Worm (Caenorhabditis elegans) whole organism, L2 larva: Measurements from ENCODE around the gene F49E12.10.

Experiments
- F13H6.1 ChIP-seq: sonication (generic microtip); optimal IDR thresholded peaks from 2 replicates; lab custom pipeline; 2016; ENCODE audit warnings: missing genetic modification characterization, missing compliant biosample characterization
- R02D3.7 ChIP-seq: fragments of 150-350 bp; optimal IDR thresholded peaks from 2 replicates; lab custom pipeline; 2014; ENCODE audit warnings: missing biosample characterization, missing genetic modification characterization
- Y55F3AM.14 ChIP-seq: fragments of 200-800 bp; sonication (Bioruptor generic); optimal IDR thresholded peaks from 2 replicates; lab custom pipeline; 2018; ENCODE audit warnings: mild to moderate bottlenecking, missing genetic modification characterization, missing compliant biosample characterization
- ZK546.5 ChIP-seq: sonication (generic microtip); optimal IDR thresholded peaks from 2 replicates; lab custom pipeline; 2017; ENCODE audit warnings: missing biosample characterization, missing genetic modification characterization
- alr-1 ChIP-seq: fragments of 150-350 bp; optimal IDR thresholded peaks from 2 replicates; lab custom pipeline; 2014; ENCODE audit warnings: missing biosample characterization, missing genetic modification characterization
- aly-2 ChIP-seq: fragments of 150-350 bp; optimal IDR thresholded peaks from 2 replicates; lab custom pipeline; 2014; ENCODE audit warnings: missing biosample characterization, missing genetic modification characterization
- ama-1 ChIP-seq: fragments of 150-350 bp; optimal IDR thresholded peaks from 2 replicates; lab custom pipeline; 2018; ENCODE audit warnings: inconsistent platforms
- blmp-1 ChIP-seq: sonication (generic microtip); optimal IDR thresholded peaks from 2 replicates; lab custom pipeline; 2017; ENCODE audit warnings: missing genetic modification characterization, mild to moderate bottlenecking, missing compliant biosample characterization, antibody characterized with exemption, moderate library complexity; ENCODE audit not compliant: insufficient read depth
- ceh-16 ChIP-seq: fragments of 150-350 bp; optimal IDR thresholded peaks from 2 replicates; lab custom pipeline; 2014; ENCODE audit warnings: missing biosample characterization, missing genetic modification characterization
- ceh-82 ChIP-seq: fragments of 150-350 bp; optimal IDR thresholded peaks from 2 replicates; lab custom pipeline; 2014; ENCODE audit warnings: missing biosample characterization, missing genetic modification characterization
- crh-2 ChIP-seq: sonication (generic microtip); optimal IDR thresholded peaks from 2 replicates; lab custom pipeline; 2017; ENCODE audit warnings: missing biosample characterization, missing genetic modification characterization
- dmd-4 ChIP-seq: sonication (generic microtip); optimal IDR thresholded peaks from 2 replicates; lab custom pipeline; 2017; ENCODE audit warnings: missing biosample characterization, missing genetic modification characterization
- egl-27 ChIP-seq: sonication (generic microtip); optimal IDR thresholded peaks from 3 replicates; lab custom pipeline; 2017; ENCODE audit warnings: missing biosample characterization, missing genetic modification reagents, missing genetic modification characterization
- elt-1 ChIP-seq: fragments of 150-350 bp; optimal IDR thresholded peaks from 2 replicates; lab custom pipeline; 2014; ENCODE audit warnings: missing biosample characterization, missing genetic modification characterization
- elt-3 ChIP-seq: sonication (generic microtip); optimal IDR thresholded peaks from 2 replicates; lab custom pipeline; 2017; ENCODE audit warnings: missing biosample characterization, missing genetic modification characterization
- fos-1 ChIP-seq: fragments of 150-350 bp; optimal IDR thresholded peaks from 2 replicates; lab custom pipeline; 2014; ENCODE audit warnings: missing biosample characterization, missing genetic modification characterization
- gmeb-1 ChIP-seq: fragments of 150-350 bp; optimal IDR thresholded peaks from 2 replicates; lab custom pipeline; 2014; ENCODE audit warnings: missing biosample characterization, missing genetic modification characterization
- lin-11 ChIP-seq: fragments of 150-350 bp; sonication (generic microtip); optimal IDR thresholded peaks from 2 replicates; lab custom pipeline; 2014; ENCODE audit warnings: missing biosample characterization, missing genetic modification characterization, inconsistent platforms, mixed read lengths
- lin-13 ChIP-seq: fragments of 150-350 bp; optimal IDR thresholded peaks from 2 replicates; lab custom pipeline; 2014; ENCODE audit warnings: missing biosample characterization, missing genetic modification reagents, missing genetic modification characterization
- lsy-2 ChIP-seq, 2 experiments: fragments of 150-350 bp in 1 of 2; sonication (generic microtip) in 1 of 2; optimal IDR thresholded peaks; 2 replicates each; lab custom pipeline; 2014 to 2017; ENCODE audit warnings: missing biosample characterization in 2 of 2, missing genetic modification characterization in 2 of 2
- mab-5 ChIP-seq: fragments of 150-350 bp; optimal IDR thresholded peaks from 2 replicates; lab custom pipeline; 2014; ENCODE audit warnings: missing biosample characterization, missing genetic modification characterization
- mbf-1 ChIP-seq: sonication (generic microtip); optimal IDR thresholded peaks from 2 replicates; lab custom pipeline; 2017; ENCODE audit warnings: missing biosample characterization, missing genetic modification characterization
- nhr-10 ChIP-seq: sonication (generic microtip); optimal IDR thresholded peaks from 2 replicates; lab custom pipeline; 2017; ENCODE audit warnings: missing biosample characterization, missing genetic modification characterization
- nhr-11 ChIP-seq: fragments of 150-350 bp; optimal IDR thresholded peaks from 2 replicates; lab custom pipeline; 2014; ENCODE audit warnings: missing biosample characterization, missing genetic modification characterization
- nhr-12 ChIP-seq: fragments of 150-350 bp; optimal IDR thresholded peaks from 2 replicates; lab custom pipeline; 2014; ENCODE audit warnings: missing biosample characterization, missing genetic modification characterization
- nhr-129 ChIP-seq: fragments of 150-350 bp; optimal IDR thresholded peaks from 2 replicates; lab custom pipeline; 2014; ENCODE audit warnings: missing biosample characterization, missing genetic modification characterization
- nhr-21 ChIP-seq: fragments of 150-350 bp; optimal IDR thresholded peaks from 2 replicates; lab custom pipeline; 2014; ENCODE audit warnings: missing biosample characterization, missing genetic modification characterization
- nhr-23 ChIP-seq: fragments of 150-350 bp; optimal IDR thresholded peaks from 2 replicates; lab custom pipeline; 2014; ENCODE audit warnings: missing biosample characterization, missing genetic modification reagents, missing genetic modification characterization
- nhr-237 ChIP-seq: fragments of 150-350 bp; optimal IDR thresholded peaks from 2 replicates; lab custom pipeline; 2014; ENCODE audit warnings: missing biosample characterization, missing genetic modification characterization
- nhr-25 ChIP-seq: fragments of 150-350 bp; sonication (generic microtip); optimal IDR thresholded peaks from 3 replicates; lab custom pipeline; 2014; ENCODE audit warnings: missing biosample characterization, missing genetic modification characterization
- nhr-6 ChIP-seq: fragments of 150-350 bp; optimal IDR thresholded peaks from 2 replicates; lab custom pipeline; 2014; ENCODE audit warnings: missing biosample characterization, missing genetic modification characterization
- peb-1 ChIP-seq: fragments of 150-350 bp; optimal IDR thresholded peaks from 2 replicates; lab custom pipeline; 2014; ENCODE audit warnings: missing biosample characterization, missing genetic modification characterization
- sem-4 ChIP-seq: fragments of 150-350 bp; optimal IDR thresholded peaks from 2 replicates; lab custom pipeline; 2014; ENCODE audit warnings: missing biosample characterization, missing genetic modification reagents, missing genetic modification characterization
- skn-1 ChIP-seq: sonication (generic microtip); optimal IDR thresholded peaks from 2 replicates; lab custom pipeline; 2017; ENCODE audit warnings: missing biosample characterization, missing genetic modification characterization
- sma-3 ChIP-seq: sonication (generic microtip); optimal IDR thresholded peaks from 2 replicates; lab custom pipeline; 2016; ENCODE audit warnings: missing genetic modification reagents, missing genetic modification characterization, missing compliant biosample characterization
- sma-9 ChIP-seq, 2 experiments: fragments of 150-350 bp in 1 of 2; sonication (generic microtip) in 1 of 2; optimal IDR thresholded peaks; 2 replicates each; lab custom pipeline; 2014 to 2016; ENCODE audit warnings: missing genetic modification characterization in 2 of 2, mild to moderate bottlenecking in 1 of 2, missing biosample characterization in 1 of 2, missing compliant biosample characterization in 1 of 2, missing genetic modification reagents in 1 of 2, moderate library complexity in 1 of 2
- snpc-4 ChIP-seq: fragments of 150-350 bp; optimal IDR thresholded peaks from 2 replicates; lab custom pipeline; 2014; ENCODE audit warnings: missing biosample characterization, missing genetic modification characterization
- unc-39 ChIP-seq: fragments of 150-350 bp; optimal IDR thresholded peaks from 2 replicates; lab custom pipeline; 2014; ENCODE audit warnings: missing biosample characterization, missing genetic modification characterization
- unc-55 ChIP-seq: fragments of 150-350 bp; sonication (generic microtip); optimal IDR thresholded peaks from 3 replicates; lab custom pipeline; 2014; ENCODE audit warnings: missing biosample characterization, missing genetic modification reagents, missing genetic modification characterization
- unc-62 ChIP-seq: fragments of 150-350 bp; optimal IDR thresholded peaks from 2 replicates; lab custom pipeline; 2014; ENCODE audit warnings: missing biosample characterization, missing genetic modification reagents, missing genetic modification characterization
- zag-1 ChIP-seq: fragments of 150-350 bp; optimal IDR thresholded peaks from 2 replicates; lab custom pipeline; 2014; ENCODE audit warnings: missing biosample characterization, missing genetic modification characterization
- ztf-1 ChIP-seq: fragments of 200-800 bp; sonication (Bioruptor generic); conservative IDR thresholded peaks from 2 replicates; pipeline ENCODE4 v1.3.6; 2022; ENCODE audit warnings: missing genetic modification characterization, missing compliant biosample characterization
- ztf-11 ChIP-seq: sonication (generic microtip); optimal IDR thresholded peaks from 2 replicates; lab custom pipeline; 2017; ENCODE audit warnings: missing biosample characterization, missing genetic modification characterization
- ztf-4 ChIP-seq: fragments of 150-350 bp; optimal IDR thresholded peaks from 2 replicates; lab custom pipeline; 2014; ENCODE audit warnings: missing biosample characterization, missing genetic modification characterization

Gene F49E12.10

DNA sequence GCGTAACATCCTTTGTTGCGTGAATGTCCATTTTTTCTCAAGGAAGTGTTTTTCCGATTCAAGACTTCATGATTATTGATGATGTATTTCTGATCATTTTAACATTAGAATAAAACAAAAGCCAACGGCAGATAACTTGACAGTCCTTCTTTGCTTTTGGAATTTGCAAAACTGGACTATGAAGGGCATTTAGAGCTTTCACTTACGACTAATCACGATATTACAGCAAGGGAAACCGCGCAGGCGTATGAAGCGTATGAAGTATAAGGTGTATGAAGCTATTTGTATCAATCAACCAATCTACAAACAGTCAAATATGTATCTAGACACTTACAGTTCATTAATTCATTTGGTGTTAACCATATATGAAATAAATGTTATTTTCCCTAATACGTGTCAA is 13.1 kb upstream of the F49E12.10 start:
- TF ChIP-seq Y55F3AM.14 (GFP tag; lab: Kevin White, UChicago): no peak
- TF ChIP-seq snpc-4 (tag; lab: Kevin White, UChicago): no peak
- TF ChIP-seq gmeb-1 (tag; lab: Kevin White, UChicago): no peak
- TF ChIP-seq nhr-237 (tag; lab: Kevin White, UChicago): no peak
- TF ChIP-seq sma-3 (GFP tag; lab: Kevin White, UChicago): no peak
- TF ChIP-seq sem-4: no peak
- no peak for TF ChIP-seq elt-3 (tag; lab: Kevin White, UChicago)
- no peak for TF ChIP-seq mab-5 (tag; lab: Kevin White, UChicago)
- no peak for TF ChIP-seq unc-55 (GFP tag; lab: Kevin White, UChicago)
- TF ChIP-seq fos-1: no peak
- TF ChIP-seq lsy-2 (tag; optimal IDR thresholded peaks at IDR 0.05; lab: Kevin White, UChicago): no peak
- no peak for TF ChIP-seq ama-1 (lab: Kevin White, UChicago)
- no peak for TF ChIP-seq ceh-82
- no peak for TF ChIP-seq ztf-11 (tag; lab: Kevin White, UChicago)
- no peak for TF ChIP-seq peb-1 (tag; lab: Kevin White, UChicago)
- no peak for TF ChIP-seq aly-2 (tag; lab: Kevin White, UChicago)
- no peak for TF ChIP-seq sma-9 (GFP tag; optimal IDR thresholded peaks at IDR 0.05; lab: Kevin White, UChicago)
- no peak for TF ChIP-seq sma-9 (tag; optimal IDR thresholded peaks at IDR 0.05; lab: Kevin White, UChicago)

DNA sequence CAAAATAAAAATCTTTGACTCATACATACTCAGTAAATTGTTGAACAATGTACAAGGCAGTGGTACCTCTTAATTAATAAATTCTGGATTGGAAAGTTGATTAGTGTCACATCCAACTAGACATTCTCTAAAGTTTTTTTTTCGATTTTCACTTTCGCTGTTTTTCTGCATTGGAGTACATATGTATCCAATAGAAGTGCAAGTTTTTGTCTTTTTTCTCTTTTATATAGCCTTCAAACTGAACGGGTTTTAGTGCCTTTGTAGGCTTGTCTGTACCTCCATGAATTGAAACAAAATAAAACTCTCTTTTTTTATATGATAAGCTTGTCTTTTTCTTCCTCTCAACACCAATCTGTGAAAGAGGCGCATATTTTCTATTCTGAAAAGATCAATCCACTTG is 10.7 kb upstream of the F49E12.10 start:
- no peak for TF ChIP-seq aly-2 (tag; lab: Kevin White, UChicago)
- no peak for TF ChIP-seq mab-5 (tag; lab: Kevin White, UChicago)
- TF ChIP-seq fos-1: no peak
- TF ChIP-seq sem-4: no peak
- TF ChIP-seq F13H6.1 (tag; lab: Kevin White, UChicago): no peak
- peak; percentile 77 for TF ChIP-seq blmp-1 (tag; lab: Kevin White, UChicago)
- no peak for TF ChIP-seq nhr-6
- TF ChIP-seq ceh-82: no peak

DNA sequence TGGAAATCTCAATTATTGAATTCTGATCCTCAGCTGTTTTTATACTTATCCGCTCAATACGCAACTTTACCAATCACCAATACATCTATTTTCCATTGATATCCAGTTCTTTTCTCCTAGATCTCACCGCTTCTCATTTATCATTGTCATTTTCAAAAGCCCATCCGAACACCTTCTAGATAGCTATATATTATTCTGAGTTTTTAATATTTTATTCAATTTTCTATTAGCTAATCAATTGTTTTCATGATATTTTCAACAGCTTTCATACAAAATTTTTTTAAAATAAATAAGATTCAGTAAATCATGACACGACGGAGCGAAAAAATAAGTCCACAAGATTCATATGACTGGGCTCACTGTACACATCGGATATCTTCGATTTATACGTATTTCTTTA is 9.7 kb upstream of the F49E12.10 start, which contains the start of gene F49E12.12:
Gene F49E12.12 (plus strand): TSS at position 301 of the 400 bp plus-strand sequence.
- no peak for TF ChIP-seq nhr-237 (tag; lab: Kevin White, UChicago)
- TF ChIP-seq unc-39: no peak
- no peak for TF ChIP-seq ceh-16 (tag; lab: Kevin White, UChicago)
- no peak for TF ChIP-seq gmeb-1 (tag; lab: Kevin White, UChicago)
- TF ChIP-seq mbf-1 (tag; lab: Kevin White, UChicago): no peak
- TF ChIP-seq nhr-129 (tag; lab: Kevin White, UChicago): no peak
- TF ChIP-seq ama-1 (lab: Kevin White, UChicago): no peak
- no peak for TF ChIP-seq unc-55 (GFP tag; lab: Kevin White, UChicago)
- no peak for TF ChIP-seq unc-62 (GFP tag; lab: Kevin White, UChicago)
- no peak for TF ChIP-seq lsy-2 (tag; optimal IDR thresholded peaks at IDR 0.05; lab: Kevin White, UChicago)
- TF ChIP-seq zag-1 (tag; lab: Kevin White, UChicago): no peak
- no peak for TF ChIP-seq aly-2 (tag; lab: Kevin White, UChicago)
- no peak for TF ChIP-seq fos-1

DNA sequence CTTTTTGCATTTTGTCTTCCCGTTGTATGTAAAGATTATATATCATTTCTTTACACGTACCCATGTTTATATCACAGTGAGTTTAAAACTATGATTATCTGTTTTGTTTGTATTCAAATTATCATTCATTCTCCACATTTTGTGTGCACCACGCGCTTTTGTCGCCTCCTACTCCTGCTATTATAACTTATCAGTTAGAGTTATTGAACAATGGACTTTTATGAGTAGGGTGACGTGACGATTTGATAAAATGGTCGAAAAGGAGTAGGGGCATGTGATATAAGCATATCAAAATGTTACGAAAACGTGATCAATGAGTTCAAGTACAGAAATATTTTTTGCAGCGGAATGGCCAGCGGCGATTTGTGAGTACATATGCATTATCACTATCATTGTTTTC is 8.0 kb upstream of the F49E12.10 start:
- TF ChIP-seq nhr-23 (no peak), alr-1 (tag; lab: Kevin White, UChicago) (no peak), dmd-4 (tag; lab: Kevin White, UChicago) (no peak), nhr-10 (tag; lab: Kevin White, UChicago) (no peak), lin-11 (no peak), F13H6.1 (tag; lab: Kevin White, UChicago) (peak; percentile 70), sem-4 (no peak), zag-1 (tag; lab: Kevin White, UChicago) (no peak), R02D3.7 (tag; lab: Kevin White, UChicago) (no peak), ztf-1 (GFP tag; lab: Robert Waterston, UW) (no peak), nhr-12 (tag; lab: Kevin White, UChicago) (no peak), unc-39 (no peak), unc-62 (GFP tag; lab: Kevin White, UChicago) (no peak), ceh-16 (tag; lab: Kevin White, UChicago) (no peak), mab-5 (tag; lab: Kevin White, UChicago) (no peak), egl-27 (tag; lab: Kevin White, UChicago) (no peak), ZK546.5 (tag; lab: Kevin White, UChicago) (no peak), fos-1 (peak; percentile 85), mbf-1 (tag; lab: Kevin White, UChicago) (no peak), ceh-82 (no peak), peb-1 (tag; lab: Kevin White, UChicago) (no peak), gmeb-1 (tag; lab: Kevin White, UChicago) (peak; percentile 1), nhr-11 (tag; lab: Kevin White, UChicago) (no peak), unc-55 (GFP tag; lab: Kevin White, UChicago) (no peak), blmp-1 (tag; lab: Kevin White, UChicago) (no peak), elt-1 (tag; lab: Kevin White, UChicago) (no peak), lin-13 (GFP tag; lab: Kevin White, UChicago) (no peak), skn-1 (tag; lab: Kevin White, UChicago) (peak; percentile 84), aly-2 (tag; lab: Kevin White, UChicago) (no peak), nhr-25 (tag; lab: Kevin White, UChicago) (no peak), ztf-11 (tag; lab: Kevin White, UChicago) (no peak), lsy-2 (tag; optimal IDR thresholded peaks at IDR 0.05; lab: Kevin White, UChicago) (peak in 1 of 2 experiments; percentile 39), Y55F3AM.14 (GFP tag; lab: Kevin White, UChicago) (no peak), crh-2 (peak; percentile 90), ama-1 (lab: Kevin White, UChicago) (no peak), nhr-21 (tag; lab: Kevin White, UChicago) (peak; percentile 8), ztf-4 (tag; lab: Kevin White, UChicago) (no peak)
